Fruit fly (Drosophila melanogaster) whole organism, prepupa: Measurements from ENCODE around the gene Dnaaf5.

Source experiments
- Blimp-1 ChIP-seq: fragments of 200-800 bp; sonication (Bioruptor generic); optimal IDR thresholded peaks from 3 replicates; lab custom pipeline; 2017; ENCODE audit warnings: missing biosample characterization, missing genetic modification characterization, mild to moderate bottlenecking, moderate library complexity, missing genetic modification reagents
- CG10631 ChIP-seq: fragments of 200-800 bp; sonication (Bioruptor generic); optimal IDR thresholded peaks from 2 replicates; lab custom pipeline; 2016; ENCODE audit warnings: missing biosample characterization, missing genetic modification characterization
- CG10669 ChIP-seq: fragments of 200-800 bp; sonication (Bioruptor generic); optimal IDR thresholded peaks from 3 replicates; lab custom pipeline; 2018; ENCODE audit warnings: missing biosample characterization, mild to moderate bottlenecking, missing genetic modification characterization, moderate library complexity
- CG11294 ChIP-seq: fragments of 200-800 bp; sonication (Bioruptor generic); IDR thresholded peaks from 2 replicates; pipeline ENCODE4 v1.3.6; 2022; ENCODE audit warnings: missing biosample characterization, missing genetic modification characterization
- CG11902 ChIP-seq: fragments of 200-800 bp; sonication (Bioruptor generic); optimal IDR thresholded peaks from 3 replicates; lab custom pipeline; 2016; ENCODE audit warnings: missing biosample characterization, missing genetic modification characterization
- CG15336 ChIP-seq: fragments of 200-800 bp; sonication (Bioruptor generic); IDR thresholded peaks from 2 replicates; pipeline ENCODE4 v1.3.6; 2022; ENCODE audit warnings: missing biosample characterization, missing genetic modification characterization
- CG1621 ChIP-seq: fragments of 200-800 bp; sonication (Bioruptor generic); optimal IDR thresholded peaks from 3 replicates; lab custom pipeline; 2018; ENCODE audit warnings: missing biosample characterization, mild to moderate bottlenecking, missing genetic modification characterization
- CG31627 ChIP-seq: fragments of 200-800 bp; sonication (Bioruptor generic); optimal IDR thresholded peaks from 3 replicates; lab custom pipeline; 2016; ENCODE audit warnings: missing biosample characterization, missing genetic modification characterization
- CG32006 ChIP-seq: fragments of 200-800 bp; sonication (Bioruptor generic); optimal IDR thresholded peaks from 3 replicates; lab custom pipeline; 2017; ENCODE audit warnings: missing biosample characterization, mild to moderate bottlenecking, missing genetic modification characterization
- CG34406 ChIP-seq: fragments of 200-800 bp; sonication (Bioruptor generic); optimal IDR thresholded peaks from 3 replicates; lab custom pipeline; 2016; ENCODE audit warnings: missing biosample characterization, missing genetic modification characterization
- CG3919 ChIP-seq: fragments of 200-800 bp; sonication (Bioruptor generic); optimal IDR thresholded peaks from 3 replicates; lab custom pipeline; 2016; ENCODE audit warnings: missing biosample characterization, missing genetic modification characterization
- CG6163 ChIP-seq: fragments of 200-800 bp; sonication (Bioruptor generic); IDR thresholded peaks from 3 replicates; pipeline ENCODE4 v1.3.6; 2022; ENCODE audit warnings: missing biosample characterization, missing genetic modification characterization
- CG6276 ChIP-seq: fragments of 200-800 bp; sonication (Bioruptor generic); optimal IDR thresholded peaks from 2 replicates; lab custom pipeline; 2017; ENCODE audit warnings: missing biosample characterization, mild to moderate bottlenecking, missing genetic modification characterization
- CG6792 ChIP-seq: fragments of 200-800 bp; sonication (Bioruptor generic); optimal IDR thresholded peaks from 3 replicates; lab custom pipeline; 2016; ENCODE audit warnings: missing biosample characterization, missing genetic modification characterization
- CG6854 ChIP-seq: fragments of 200-800 bp; sonication (Bioruptor generic); optimal IDR thresholded peaks from 2 replicates; lab custom pipeline; 2017; ENCODE audit warnings: missing biosample characterization, mild to moderate bottlenecking, missing genetic modification characterization
- CG7368 ChIP-seq: fragments of 200-800 bp; sonication (Bioruptor generic); optimal IDR thresholded peaks from 3 replicates; lab custom pipeline; 2016; ENCODE audit warnings: missing biosample characterization, missing genetic modification characterization
- CG8119 ChIP-seq: fragments of 200-800 bp; sonication (Bioruptor generic); IDR thresholded peaks from 3 replicates; pipeline ENCODE4 v1.3.6; 2022; ENCODE audit warnings: missing biosample characterization, missing genetic modification characterization
- CG8319 ChIP-seq: fragments of 200-800 bp; sonication (Bioruptor generic); optimal IDR thresholded peaks from 3 replicates; lab custom pipeline; 2016; ENCODE audit warnings: missing biosample characterization, missing genetic modification characterization
- CG8632 ChIP-seq: fragments of 200-800 bp; sonication (Bioruptor generic); optimal IDR thresholded peaks from 3 replicates; lab custom pipeline; 2016; ENCODE audit warnings: missing biosample characterization, missing genetic modification characterization
- CG9139 ChIP-seq: fragments of 200-800 bp; sonication (Bioruptor generic); optimal IDR thresholded peaks from 3 replicates; lab custom pipeline; 2017; ENCODE audit warnings: missing biosample characterization, mild to moderate bottlenecking, missing genetic modification characterization
- Eip78C ChIP-seq: fragments of 200-800 bp; sonication (Bioruptor generic); peaks from one replicate; lab custom pipeline; 2016; ENCODE audit warnings: missing biosample characterization, missing genetic modification characterization
- Ets21C ChIP-seq: fragments of 200-800 bp; sonication (Bioruptor generic); optimal IDR thresholded peaks from 3 replicates; lab custom pipeline; 2016; ENCODE audit warnings: missing biosample characterization, missing genetic modification characterization
- Ets96B ChIP-seq: fragments of 200-800 bp; optimal IDR thresholded peaks from 2 replicates; lab custom pipeline; 2019; ENCODE audit warnings: missing biosample characterization, mild to moderate bottlenecking, missing genetic modification characterization, moderate library complexity
- Gug ChIP-seq: fragments of 200-800 bp; sonication (Bioruptor generic); IDR thresholded peaks from 2 replicates; pipeline ENCODE4 v1.3.6; 2022; ENCODE audit warnings: missing biosample characterization, missing genetic modification characterization
- Hr39 ChIP-seq: fragments of 200-800 bp; sonication (Bioruptor generic); optimal IDR thresholded peaks from 2 replicates; lab custom pipeline; 2016; ENCODE audit warnings: missing biosample characterization, missing genetic modification characterization
- Hr4 ChIP-seq: fragments of 200-800 bp; sonication (Bioruptor generic); optimal IDR thresholded peaks from 3 replicates; lab custom pipeline; 2016; ENCODE audit warnings: missing biosample characterization, missing genetic modification characterization
- Met ChIP-seq: fragments of 200-800 bp; sonication (Bioruptor generic); optimal IDR thresholded peaks from 3 replicates; lab custom pipeline; 2016; ENCODE audit warnings: missing biosample characterization, missing genetic modification characterization
- OdsH ChIP-seq: fragments of 200-800 bp; sonication (Bioruptor generic); optimal IDR thresholded peaks from 3 replicates; lab custom pipeline; 2016; ENCODE audit warnings: missing biosample characterization, missing genetic modification characterization
- Sox102F ChIP-seq: fragments of 200-800 bp; sonication (Bioruptor generic); optimal IDR thresholded peaks from 2 replicates; lab custom pipeline; 2016; ENCODE audit warnings: missing biosample characterization, mild to moderate bottlenecking, missing genetic modification characterization
- Sox14 ChIP-seq: fragments of 200-800 bp; sonication (Bioruptor generic); optimal IDR thresholded peaks from 3 replicates; lab custom pipeline; 2016; ENCODE audit warnings: missing biosample characterization, missing genetic modification characterization
- Sox15 ChIP-seq: fragments of 200-800 bp; sonication (Bioruptor generic); optimal IDR thresholded peaks from 3 replicates; lab custom pipeline; 2016; ENCODE audit warnings: missing biosample characterization, missing genetic modification characterization
- acj6 ChIP-seq: fragments of 200-800 bp; sonication (Bioruptor generic); optimal IDR thresholded peaks from 3 replicates; lab custom pipeline; 2016; ENCODE audit warnings: missing biosample characterization, missing genetic modification characterization
- cyc ChIP-seq: fragments of 200-800 bp; sonication (Bioruptor generic); optimal IDR thresholded peaks from 3 replicates; lab custom pipeline; 2016; ENCODE audit warnings: missing biosample characterization, missing genetic modification characterization
- dsx ChIP-seq: fragments of 200-800 bp; optimal IDR thresholded peaks from 3 replicates; lab custom pipeline; 2019; ENCODE audit warnings: missing biosample characterization, mild to moderate bottlenecking, missing genetic modification characterization, moderate library complexity; ENCODE audit not compliant: poor library complexity, severe bottlenecking
- eg ChIP-seq: fragments of 200-800 bp; sonication (Bioruptor generic); IDR thresholded peaks from 3 replicates; pipeline ENCODE4 v1.3.6; 2022; ENCODE audit warnings: missing biosample characterization, missing genetic modification characterization
- esn ChIP-seq: fragments of 200-800 bp; sonication (Bioruptor generic); optimal IDR thresholded peaks from 2 replicates; lab custom pipeline; 2016; ENCODE audit warnings: missing biosample characterization, mild to moderate bottlenecking, missing genetic modification characterization, moderate library complexity
- fd85E ChIP-seq: fragments of 200-800 bp; sonication (Bioruptor generic); optimal IDR thresholded peaks from 3 replicates; lab custom pipeline; 2016; ENCODE audit warnings: missing biosample characterization, missing genetic modification characterization
- fkh ChIP-seq: fragments of 200-800 bp; sonication (Bioruptor generic); optimal IDR thresholded peaks from 3 replicates; lab custom pipeline; 2017; ENCODE audit warnings: missing biosample characterization, mild to moderate bottlenecking, missing genetic modification characterization, moderate library complexity
- lz ChIP-seq: fragments of 200-800 bp; sonication (Bioruptor generic); optimal IDR thresholded peaks from 3 replicates; lab custom pipeline; 2016; ENCODE audit warnings: missing biosample characterization, missing genetic modification characterization
- net ChIP-seq: fragments of 200-800 bp; sonication (Bioruptor generic); optimal IDR thresholded peaks from 3 replicates; lab custom pipeline; 2016; ENCODE audit warnings: missing biosample characterization, missing genetic modification characterization
- salr ChIP-seq, 2 experiments: fragments of 200-800 bp; sonication (Bioruptor generic); optimal IDR thresholded peaks; 3 replicates each; lab custom pipeline; 2016 to 2018; ENCODE audit warnings: missing biosample characterization in 2 of 2, missing genetic modification characterization in 2 of 2, mild to moderate bottlenecking in 1 of 2
- spab ChIP-seq: fragments of 200-800 bp; sonication (Bioruptor generic); optimal IDR thresholded peaks from 2 replicates; lab custom pipeline; 2017; ENCODE audit warnings: missing biosample characterization, mild to moderate bottlenecking, missing genetic modification characterization, missing genetic modification reagents
- ss ChIP-seq, 2 experiments: fragments of 200-800 bp; sonication (Bioruptor generic); optimal IDR thresholded peaks; 2 replicates in 1 of 2; 3 replicates in 1 of 2; lab custom pipeline; 2017 to 2018; ENCODE audit warnings: mild to moderate bottlenecking in 2 of 2, missing biosample characterization in 2 of 2, missing genetic modification characterization in 2 of 2, moderate library complexity in 1 of 2
- svp ChIP-seq: fragments of 200-800 bp; sonication (Bioruptor generic); peaks from one replicate; lab custom pipeline; 2016; ENCODE audit warnings: missing biosample characterization, missing genetic modification characterization
- topi ChIP-seq: fragments of 200-800 bp; sonication (Bioruptor generic); optimal IDR thresholded peaks from 3 replicates; lab custom pipeline; 2016; ENCODE audit warnings: missing biosample characterization, missing genetic modification characterization
- vri ChIP-seq: fragments of 200-800 bp; sonication (Bioruptor generic); optimal IDR thresholded peaks from 3 replicates; lab custom pipeline; 2016; ENCODE audit warnings: missing biosample characterization, mild to moderate bottlenecking, missing genetic modification characterization

Gene Dnaaf5

dm6 chr3R:14361741-14362232, at the start of gene Dnaaf5:
Gene Dnaaf5, minus strand, starts transcription at chr3R:14361786.
- TF ChIP-seq CG31627 (GFP tag; lab: Kevin White, UChicago) (peak; percentile 24), svp (GFP tag; lab: Kevin White, UChicago) (peak; percentile 66), CG6792 (GFP tag; lab: Kevin White, UChicago) (peak; percentile 19), esn (GFP tag; lab: Kevin White, UChicago) (peak; percentile 63), Gug (no peak), CG10631 (GFP tag; lab: Kevin White, UChicago) (no peak), CG8632 (GFP tag; lab: Kevin White, UChicago) (no peak), net (GFP tag; lab: Kevin White, UChicago) (no peak), cyc (GFP tag; lab: Kevin White, UChicago) (peak; percentile 24), CG3919 (GFP tag; lab: Kevin White, UChicago) (peak; percentile 56), CG6163 (GFP tag; lab: Robert Waterston, UW) (peak; percentile 58; the same call in 2 of the 3 replicates), vri (GFP tag; lab: Kevin White, UChicago) (peak; percentile 75), fkh (GFP tag; lab: Kevin White, UChicago) (peak; percentile 83), Hr39 (GFP tag; lab: Kevin White, UChicago) (peak; percentile 9), spab (GFP tag; lab: Kevin White, UChicago) (no peak), dsx (GFP tag; lab: Kevin White, UChicago) (no peak), CG11902 (no peak), fd85E (GFP tag; lab: Kevin White, UChicago) (no peak), Eip78C (peak; percentile 44), CG1621 (no peak), Sox102F (GFP tag; lab: Kevin White, UChicago) (peak; percentile 52), lz (no peak), CG32006 (no peak), CG6276 (GFP tag; lab: Kevin White, UChicago) (no peak), CG8119 (GFP tag; lab: Robert Waterston, UW) (no peak), salr (GFP tag; optimal IDR thresholded peaks at IDR 0.05; lab: Kevin White, UChicago) (no peak), CG15336 (0 out of 2 replicates have a peak, but pooled peaks have one; percentile 8), Sox14 (GFP tag; lab: Kevin White, UChicago) (peak; percentile 65), OdsH (peak; percentile 14), topi (GFP tag; lab: Kevin White, UChicago) (peak; percentile 57), CG6854 (GFP tag; lab: Kevin White, UChicago) (peak; percentile 14), Met (GFP tag; lab: Kevin White, UChicago) (peak; percentile 37), Sox15 (no peak), Ets21C (no peak), CG8319 (GFP tag; lab: Kevin White, UChicago) (no peak)

- peak; percentile 12 for TF ChIP-seq CG34406
- TF ChIP-seq CG6163 (GFP tag; lab: Robert Waterston, UW): peak; percentile 61; the same call in 2 of the 3 replicates
- TF ChIP-seq CG11294 (GFP tag; lab: Robert Waterston, UW): no peak
- no peak for TF ChIP-seq Gug
- TF ChIP-seq CG6792 (GFP tag; lab: Kevin White, UChicago): peak; percentile 12
- TF ChIP-seq cyc (GFP tag; lab: Kevin White, UChicago): no peak
- no peak for TF ChIP-seq CG15336
- TF ChIP-seq net (GFP tag; lab: Kevin White, UChicago): peak; percentile 2
- no peak for TF ChIP-seq Blimp-1 (GFP tag; lab: Kevin White, UChicago)
- peak; percentile 44 for TF ChIP-seq dsx (GFP tag; lab: Kevin White, UChicago)
- TF ChIP-seq svp (GFP tag; lab: Kevin White, UChicago): no peak
- peak; percentile 32 for TF ChIP-seq CG10669 (GFP tag; lab: Kevin White, UChicago)
- no peak for TF ChIP-seq CG31627 (GFP tag; lab: Kevin White, UChicago)
- no peak for TF ChIP-seq CG8119 (GFP tag; lab: Robert Waterston, UW)
- TF ChIP-seq Ets21C: no peak
- TF ChIP-seq acj6 (GFP tag; lab: Kevin White, UChicago): peak; percentile 22
- TF ChIP-seq topi (GFP tag; lab: Kevin White, UChicago): no peak
- no peak for TF ChIP-seq salr (GFP tag; optimal IDR thresholded peaks at IDR 0.05; lab: Kevin White, UChicago)
- no peak for TF ChIP-seq CG9139
- no peak for TF ChIP-seq Sox14 (GFP tag; lab: Kevin White, UChicago)
- no peak for TF ChIP-seq Sox102F (GFP tag; lab: Kevin White, UChicago)
- no peak for TF ChIP-seq CG7368 (GFP tag; lab: Kevin White, UChicago)
- no peak for TF ChIP-seq CG11902
- TF ChIP-seq spab (GFP tag; lab: Kevin White, UChicago): peak; percentile 38
- no peak for TF ChIP-seq Hr4 (GFP tag; lab: Kevin White, UChicago)
- TF ChIP-seq vri (GFP tag; lab: Kevin White, UChicago): no peak
- peak; percentile 12 to 19 for TF ChIP-seq ss (GFP tag; optimal IDR thresholded peaks at IDR 0.05; lab: Kevin White, UChicago)
- no peak for TF ChIP-seq fkh (GFP tag; lab: Kevin White, UChicago)
- TF ChIP-seq CG10631 (GFP tag; lab: Kevin White, UChicago): peak; percentile 41
- TF ChIP-seq Eip78C: peak; percentile 87
- peak; percentile 33 for TF ChIP-seq CG3919 (GFP tag; lab: Kevin White, UChicago)
- TF ChIP-seq CG32006: no peak
- TF ChIP-seq CG8632 (GFP tag; lab: Kevin White, UChicago): peak; percentile 33
- TF ChIP-seq CG1621: no peak
- peak; percentile 62 for TF ChIP-seq Ets96B
- TF ChIP-seq eg (GFP tag; lab: Robert Waterston, UW): no peak
Observed at dm6 chr3R:14410396-14410795, 48.8 kb upstream of the Dnaaf5 start.
